Worm (Caenorhabditis elegans) whole organism, dauer: Measurements from ENCODE around the gene C07G2.5.

Source experiments
- unc-62 ChIP-seq: sonication (generic microtip); optimal IDR thresholded peaks from 2 replicates; lab custom pipeline; 2017; ENCODE audit warnings: missing biosample characterization, missing genetic modification reagents, missing genetic modification characterization

The C07G2.5 gene

DNA sequence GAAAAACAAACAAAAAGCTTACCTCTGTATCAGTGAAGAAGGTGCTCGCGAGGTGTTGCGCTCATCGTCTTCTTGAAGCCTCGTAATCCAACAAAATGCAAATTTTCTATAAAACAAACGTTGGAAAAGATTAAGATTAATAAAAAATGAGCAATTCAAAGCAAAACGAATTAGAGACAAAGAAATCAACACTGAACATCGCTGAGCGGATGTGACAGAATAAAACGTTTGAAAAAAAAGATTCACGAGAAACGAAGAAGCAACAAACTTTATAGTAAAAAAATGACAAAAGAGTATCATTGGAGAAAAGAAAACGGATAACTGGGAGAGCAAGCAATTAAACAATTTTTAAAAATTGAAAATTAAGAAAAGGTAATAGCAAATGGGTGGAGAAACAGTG, at the start of gene C07G2.5, which contains the start of gene atf-7:
Gene C07G2.5, minus strand, starts transcription at position 101 of the 400 bp plus-strand sequence.
Gene atf-7, minus strand, starts transcription at position 108 of the 400 bp plus-strand sequence.
- no peak for TF ChIP-seq unc-62

DNA sequence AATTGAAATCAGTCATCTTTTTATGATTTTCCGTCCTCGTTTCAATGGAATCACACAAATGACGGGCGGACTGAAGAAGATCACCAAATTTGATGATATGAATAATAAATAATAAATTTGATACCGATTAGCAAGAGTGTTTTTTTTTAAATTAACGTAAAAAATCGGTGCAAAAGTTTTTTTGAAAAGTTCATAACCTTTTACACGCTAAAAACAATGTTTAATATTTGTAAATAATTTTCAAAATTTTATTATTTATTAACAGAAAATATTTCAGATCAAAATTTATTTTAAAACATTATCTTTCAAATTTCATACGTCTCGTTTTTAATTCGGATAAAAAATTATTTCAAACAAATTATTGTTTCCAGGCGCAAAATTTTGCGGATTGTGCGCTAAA, 46.1 kb upstream of the C07G2.5 start, which contains the start of gene M88.3:
Gene M88.3, minus strand, starts transcription at position 101 of the 400 bp plus-strand sequence.
- TF ChIP-seq unc-62, result no peak

DNA sequence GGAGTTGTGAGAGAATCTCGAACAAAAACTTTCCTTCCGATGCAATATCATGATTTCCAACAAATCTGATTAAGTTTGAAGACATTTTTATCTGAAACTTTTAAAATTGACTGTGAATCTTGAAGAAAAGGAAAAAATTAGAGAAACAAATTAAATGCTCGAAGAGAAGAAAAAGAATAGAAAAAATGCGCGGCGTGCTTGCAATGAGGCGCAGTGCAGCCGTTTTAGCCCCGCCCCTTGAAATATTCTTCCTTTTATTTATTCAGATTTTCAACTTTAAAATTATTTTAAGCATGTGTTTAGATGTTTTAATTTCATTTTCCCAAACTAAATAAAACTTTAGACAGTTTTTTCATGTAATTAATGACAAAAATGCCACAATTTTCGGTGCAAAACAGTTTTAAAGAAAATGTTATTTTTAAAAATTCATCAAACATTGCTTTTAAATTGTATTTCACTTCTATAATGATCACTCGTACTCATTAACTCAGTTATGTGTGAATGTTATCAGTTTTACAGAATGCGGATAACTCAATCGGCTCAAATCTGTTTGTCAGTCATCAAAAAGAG, 43.6 kb upstream of the C07G2.5 start, which contains the start of the genes mrps-34 and cisd-3.1:
Gene mrps-34, minus strand, starts transcription at position 91 of the 570 bp plus-strand sequence.
Gene cisd-3.1, plus strand, starts transcription at position 520 of the 570 bp plus-strand sequence.
- no peak for TF ChIP-seq unc-62

DNA sequence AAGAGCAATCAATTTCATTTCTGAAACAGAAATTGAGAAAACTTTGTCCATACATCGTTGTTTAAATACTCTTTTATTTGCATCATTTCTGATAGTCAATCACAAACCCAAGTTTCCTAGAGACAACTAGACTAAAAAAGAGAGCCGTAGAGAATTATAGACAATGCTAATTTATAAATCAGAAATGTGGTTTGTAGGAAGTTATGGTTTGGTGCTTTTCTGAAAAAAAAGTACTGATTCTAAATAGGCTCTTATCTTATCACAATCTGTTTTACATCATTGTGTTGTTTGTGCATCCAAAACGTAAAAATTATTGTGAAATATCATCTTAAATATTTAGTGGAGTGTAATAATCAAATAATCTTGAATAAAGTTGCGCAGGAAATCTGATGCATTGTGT, 41.8 kb upstream of the C07G2.5 start, which contains the start of gene ugt-62:
Gene ugt-62, minus strand, starts transcription at position 20 of the 400 bp plus-strand sequence.
- TF ChIP-seq unc-62, result no peak

DNA sequence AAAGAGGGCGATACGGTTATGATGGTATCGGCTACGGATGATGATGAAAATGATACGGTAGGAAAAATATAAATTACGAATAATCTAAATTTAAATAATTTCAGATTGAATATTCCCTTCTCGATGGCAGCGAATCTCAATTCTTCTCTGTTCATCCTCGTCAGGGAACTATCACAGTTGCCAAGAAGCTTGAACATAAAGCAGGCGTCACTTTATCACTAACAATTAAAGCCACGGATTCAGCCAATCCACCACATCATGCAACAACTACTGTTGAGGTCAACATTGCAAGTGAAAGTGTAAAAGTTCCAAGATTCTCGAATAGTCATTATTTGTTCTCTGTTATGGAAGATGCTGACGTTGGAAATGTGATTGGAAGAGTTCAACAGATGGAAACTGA, 32.1 kb upstream of the C07G2.5 start:
- TF ChIP-seq unc-62, result no peak

DNA sequence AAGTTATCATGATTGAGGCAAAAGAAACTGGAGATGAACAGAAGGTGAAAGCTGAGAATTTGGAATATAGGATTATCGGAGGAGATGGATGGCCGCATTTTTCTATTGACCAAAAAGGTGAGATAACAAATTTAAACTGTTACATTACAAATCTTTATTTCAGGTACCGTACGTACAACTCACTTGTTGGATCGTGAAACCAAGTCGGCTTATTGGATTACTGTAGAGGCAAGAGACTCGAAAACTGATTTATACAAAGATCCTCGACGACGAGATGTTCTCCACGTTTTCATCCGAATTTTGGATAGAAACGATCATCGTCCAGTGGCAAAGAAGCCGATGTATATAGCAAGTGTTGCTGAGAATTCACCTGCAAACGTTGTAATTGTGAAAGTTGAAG, 27.2 kb upstream of the C07G2.5 start:
- no peak for TF ChIP-seq unc-62

DNA sequence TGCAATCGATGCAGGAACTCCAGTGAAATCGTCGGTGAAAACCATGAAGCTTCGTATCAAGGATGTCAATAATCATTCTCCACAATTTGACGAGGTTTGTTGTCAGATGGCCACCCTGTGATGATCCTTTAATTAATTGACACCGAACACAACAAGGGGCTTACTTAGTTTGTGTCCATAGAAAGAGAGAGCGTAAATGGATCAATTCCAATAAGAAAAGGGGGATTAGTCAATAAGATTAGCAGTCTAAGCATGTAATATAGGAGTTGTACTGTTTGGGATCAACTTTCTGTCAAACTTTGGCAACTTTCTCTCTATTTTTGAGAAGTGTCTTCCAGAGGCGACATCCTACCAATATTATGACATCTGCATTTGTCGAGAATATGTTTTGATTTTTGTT, 25.2 kb upstream of the C07G2.5 start:
- TF ChIP-seq unc-62, result no peak

DNA sequence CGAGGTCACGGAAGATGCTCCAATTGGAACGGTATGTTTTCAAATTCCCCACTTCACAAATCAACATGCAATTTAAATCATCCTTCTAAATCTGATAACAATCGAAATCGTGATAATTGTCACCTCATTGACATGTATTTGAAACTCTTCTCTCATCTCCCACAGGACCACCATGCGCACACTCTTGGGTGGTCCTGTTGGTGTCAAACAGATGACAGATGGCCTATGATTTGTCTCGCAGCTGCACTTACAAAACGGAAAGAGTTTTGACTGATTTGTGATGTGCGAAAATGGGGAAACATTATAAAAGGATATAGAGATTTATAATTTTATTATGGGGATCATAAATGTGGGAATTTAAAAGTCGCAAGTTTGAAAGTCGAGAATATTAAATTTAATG, 24.6 kb upstream of the C07G2.5 start:
- no peak for TF ChIP-seq unc-62

DNA sequence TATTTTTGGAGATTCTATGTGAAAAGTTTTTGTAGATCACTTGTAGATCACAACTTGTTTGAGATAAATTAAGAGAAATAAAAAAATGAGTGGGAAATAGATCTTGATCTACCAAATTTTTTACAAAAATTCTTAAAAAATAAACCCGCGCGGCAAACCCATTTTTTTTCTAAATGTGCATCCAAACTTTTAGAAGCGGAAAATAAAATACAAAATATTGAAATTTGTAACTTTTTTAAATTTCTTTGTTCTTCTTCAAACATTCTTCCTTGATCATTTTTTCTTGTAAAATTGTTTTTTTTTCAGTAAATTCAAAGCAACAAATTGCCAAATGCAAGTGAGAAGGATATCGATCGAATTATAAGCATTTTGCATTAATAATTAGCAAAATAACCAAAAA, 21.2 kb upstream of the C07G2.5 start, which contains the start of gene cdh-4:
Gene cdh-4, plus strand, starts transcription at position 301 of the 400 bp plus-strand sequence.
- TF ChIP-seq unc-62, result no peak

DNA sequence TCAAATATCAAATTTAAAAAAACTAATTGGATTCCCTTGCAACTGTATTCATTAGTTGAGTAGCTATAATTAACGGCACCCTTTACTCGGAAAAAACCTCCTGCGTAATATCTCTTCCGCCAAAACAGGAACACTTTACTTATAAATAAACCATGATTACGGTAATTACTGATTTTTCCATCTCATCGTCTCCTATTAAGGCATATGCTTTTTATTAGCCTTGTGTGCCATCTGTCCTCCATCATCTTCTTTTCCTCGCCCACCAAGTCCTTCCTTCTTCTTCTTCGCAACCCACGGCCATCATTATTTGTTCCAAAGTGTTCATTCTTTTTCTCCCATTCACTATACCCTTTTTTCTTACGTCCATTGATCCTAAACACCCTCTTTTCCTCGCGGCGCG, 20.6 kb upstream of the C07G2.5 start:
- no peak for TF ChIP-seq unc-62

DNA sequence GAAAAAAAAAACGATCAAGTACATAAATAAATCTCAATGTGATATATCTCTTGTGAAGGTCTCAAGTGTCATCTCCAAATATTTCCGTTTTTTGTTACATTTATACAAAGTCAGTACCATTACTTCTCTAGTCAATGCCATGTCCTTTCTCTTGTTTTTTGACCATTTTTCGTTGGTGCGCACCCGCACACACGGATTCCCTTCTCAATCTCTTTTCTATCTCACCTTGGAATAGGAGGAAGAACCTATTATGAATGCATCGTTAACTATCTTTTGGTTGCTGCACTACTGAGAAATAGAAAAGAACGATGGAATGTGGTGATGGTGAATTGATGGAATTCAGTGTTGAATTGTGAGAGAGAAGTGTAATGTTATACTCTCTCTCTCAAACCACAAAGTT, 18.9 kb upstream of the C07G2.5 start:
- TF ChIP-seq unc-62, result no peak

DNA sequence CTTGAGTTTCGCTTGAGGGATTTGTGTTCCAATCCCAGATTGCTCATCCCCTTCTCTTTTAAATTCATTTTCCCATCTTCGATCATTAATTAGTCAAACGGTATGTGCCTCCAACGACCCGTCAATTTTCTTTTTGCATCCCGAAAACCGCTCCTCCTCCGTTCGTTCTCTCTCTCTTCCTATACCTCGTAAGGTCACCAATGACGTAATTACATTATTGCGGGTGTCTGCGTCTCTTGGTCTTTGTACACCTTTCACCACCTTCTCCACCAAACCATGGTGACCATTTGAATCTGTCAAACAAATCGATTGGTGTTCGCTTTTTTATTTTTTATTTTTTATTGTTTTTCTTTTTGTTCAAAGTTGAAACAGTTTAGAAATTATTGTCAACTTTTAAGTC, 16.3 kb upstream of the C07G2.5 start:
- TF ChIP-seq unc-62, result no peak

DNA sequence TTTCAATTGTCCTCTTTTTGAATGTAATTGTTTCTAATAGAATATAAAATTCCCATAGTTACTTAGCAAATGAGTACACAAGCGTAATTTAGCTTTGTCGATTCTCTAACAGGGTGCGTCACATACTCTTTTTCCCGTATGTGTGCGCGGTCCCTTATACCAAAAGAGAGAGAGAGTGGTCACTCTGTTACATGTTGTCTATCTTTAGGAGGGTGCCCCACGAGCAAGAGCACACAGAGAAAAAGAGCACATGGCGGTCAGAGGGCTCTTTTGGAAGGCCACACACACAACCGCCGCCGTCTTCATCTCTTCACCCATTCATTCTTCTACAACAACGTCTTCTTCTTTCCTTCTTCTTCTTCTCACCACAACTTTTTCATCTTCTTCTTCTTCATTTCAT, 15.1 kb upstream of the C07G2.5 start:
- no peak for TF ChIP-seq unc-62

DNA sequence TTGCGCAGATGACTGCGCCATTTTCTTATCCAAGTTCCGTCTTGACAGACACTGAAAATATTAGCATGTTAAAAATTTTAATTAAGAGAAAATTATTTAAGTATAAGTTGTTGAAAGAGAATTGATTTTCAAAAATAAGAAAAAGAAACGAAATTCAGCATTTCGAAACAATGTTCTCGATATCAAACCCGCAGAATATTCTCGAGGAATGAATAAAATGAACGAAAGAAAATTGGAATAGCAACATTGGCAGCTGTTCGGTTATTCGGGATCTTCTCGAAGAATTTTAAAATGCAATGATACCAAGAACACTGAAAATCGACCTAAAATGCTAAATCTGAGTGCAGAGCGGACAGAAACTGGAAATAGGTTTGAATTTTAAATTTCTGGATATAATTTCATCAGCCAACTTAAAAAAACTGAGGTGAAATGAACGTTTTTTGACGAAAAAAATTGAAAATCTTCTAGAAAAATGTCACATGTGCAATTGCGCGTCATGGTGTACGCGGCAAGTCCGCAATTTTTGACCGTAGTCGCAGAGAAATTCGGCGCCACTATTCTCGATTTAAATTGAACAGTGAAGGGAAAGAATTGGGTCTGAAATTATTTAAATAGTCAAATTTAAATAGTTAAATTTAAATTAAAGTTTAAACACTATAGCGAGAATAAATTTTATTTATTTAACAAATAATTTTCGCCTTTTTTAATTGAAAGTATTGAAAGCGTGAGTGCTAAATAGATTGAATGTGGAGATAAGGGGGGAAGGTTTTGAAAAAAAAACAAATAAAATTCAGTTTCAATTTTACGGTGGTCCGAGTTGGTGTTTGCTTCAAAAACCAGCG, 9.4 kb upstream of the C07G2.5 start, which contains the start of the genes cct-5 and F25F2.1:
Gene cct-5, minus strand, starts transcription at position 51 of the 842 bp plus-strand sequence.
Gene F25F2.1, plus strand, starts transcription at position 792 of the 842 bp plus-strand sequence.
- TF ChIP-seq unc-62, result no peak

DNA sequence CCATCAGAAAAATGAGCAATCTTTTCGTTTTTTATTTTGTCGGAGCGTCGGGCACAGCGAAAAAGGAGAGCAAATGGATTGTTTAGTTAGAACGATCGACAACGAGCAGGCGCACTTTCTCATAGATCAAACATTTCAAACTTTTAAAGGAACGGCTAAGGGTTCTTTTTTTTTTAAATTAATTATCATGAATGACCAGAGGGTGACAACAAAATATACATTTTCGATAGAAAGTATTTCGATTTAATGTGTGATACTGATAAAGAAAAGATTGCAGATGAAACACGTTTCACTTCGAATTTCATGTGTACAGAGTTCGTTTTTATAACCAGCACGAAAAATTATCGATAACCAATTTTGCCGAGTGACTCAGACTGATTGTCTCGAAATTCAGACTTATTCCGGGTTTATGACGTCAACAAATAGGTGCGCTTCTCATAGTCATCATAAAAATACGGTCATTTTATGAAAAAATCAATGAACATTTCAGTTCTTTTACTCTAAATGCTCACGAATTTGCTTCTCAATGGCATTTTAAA, 7.8 kb upstream of the C07G2.5 start:
- TF ChIP-seq unc-62, result no peak

DNA sequence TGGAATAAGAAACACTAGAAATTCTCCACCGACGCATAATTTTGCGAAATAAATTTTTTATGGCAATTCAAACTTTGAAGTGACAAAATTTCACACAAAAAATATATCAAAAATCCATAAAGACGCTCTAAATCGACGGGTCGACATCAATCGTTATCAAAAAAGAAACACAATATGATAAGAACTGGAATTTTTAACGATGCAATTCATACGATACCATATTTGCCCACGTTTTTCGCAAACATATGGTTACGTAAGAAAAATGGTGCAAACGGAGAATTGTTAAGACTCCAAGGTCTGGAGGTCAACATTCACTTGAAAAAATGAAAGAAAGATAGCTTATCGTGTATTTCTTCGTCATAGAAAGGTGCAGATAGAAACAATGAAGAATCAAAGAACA, 7.3 kb upstream of the C07G2.5 start:
- TF ChIP-seq unc-62, result no peak

DNA sequence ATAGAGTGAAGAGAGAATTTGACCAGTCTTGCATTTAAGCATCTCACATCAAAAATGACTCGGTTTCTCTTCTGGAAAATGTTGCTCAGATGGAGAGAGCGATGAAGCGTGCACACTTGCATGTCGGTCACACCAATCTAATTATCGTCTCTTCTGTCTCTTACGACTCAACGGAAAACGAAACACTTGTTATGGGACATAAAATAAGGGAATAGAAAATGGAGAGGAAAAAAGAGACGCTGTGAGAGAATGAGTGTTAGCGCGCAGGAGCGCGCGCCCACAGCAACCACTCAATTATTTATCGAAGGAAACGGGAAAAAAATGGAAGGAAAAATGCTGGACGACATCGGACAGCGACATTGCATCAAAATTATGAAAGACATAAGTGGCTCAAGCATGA, 6.9 kb upstream of the C07G2.5 start:
- TF ChIP-seq unc-62, result no peak
